Worm (Caenorhabditis elegans) whole organism, L2 larva: ENCODE measurements around the gene F55B11.5.

Experiments
- ZK546.5 ChIP-seq: sonication (generic microtip); optimal IDR thresholded peaks from 2 replicates; lab custom pipeline; 2017; ENCODE audit warnings: missing biosample characterization, missing genetic modification characterization
- aly-2 ChIP-seq: fragments of 150-350 bp; optimal IDR thresholded peaks from 2 replicates; lab custom pipeline; 2014; ENCODE audit warnings: missing biosample characterization, missing genetic modification characterization
- ceh-82 ChIP-seq: fragments of 150-350 bp; optimal IDR thresholded peaks from 2 replicates; lab custom pipeline; 2014; ENCODE audit warnings: missing biosample characterization, missing genetic modification characterization
- lin-39 ChIP-seq: fragments of 150-350 bp; optimal IDR thresholded peaks from 2 replicates; lab custom pipeline; 2014; ENCODE audit warnings: missing biosample characterization, missing genetic modification reagents, missing genetic modification characterization
- lsy-2 ChIP-seq, 2 experiments: fragments of 150-350 bp in 1 of 2; sonication (generic microtip) in 1 of 2; optimal IDR thresholded peaks; 2 replicates each; lab custom pipeline; 2014 to 2017; ENCODE audit warnings: missing biosample characterization in 2 of 2, missing genetic modification characterization in 2 of 2
- snpc-4 ChIP-seq: fragments of 150-350 bp; optimal IDR thresholded peaks from 2 replicates; lab custom pipeline; 2014; ENCODE audit warnings: missing biosample characterization, missing genetic modification characterization
- unc-39 ChIP-seq: fragments of 150-350 bp; optimal IDR thresholded peaks from 2 replicates; lab custom pipeline; 2014; ENCODE audit warnings: missing biosample characterization, missing genetic modification characterization
- ztf-11 ChIP-seq: sonication (generic microtip); optimal IDR thresholded peaks from 2 replicates; lab custom pipeline; 2017; ENCODE audit warnings: missing biosample characterization, missing genetic modification characterization

DNA sequence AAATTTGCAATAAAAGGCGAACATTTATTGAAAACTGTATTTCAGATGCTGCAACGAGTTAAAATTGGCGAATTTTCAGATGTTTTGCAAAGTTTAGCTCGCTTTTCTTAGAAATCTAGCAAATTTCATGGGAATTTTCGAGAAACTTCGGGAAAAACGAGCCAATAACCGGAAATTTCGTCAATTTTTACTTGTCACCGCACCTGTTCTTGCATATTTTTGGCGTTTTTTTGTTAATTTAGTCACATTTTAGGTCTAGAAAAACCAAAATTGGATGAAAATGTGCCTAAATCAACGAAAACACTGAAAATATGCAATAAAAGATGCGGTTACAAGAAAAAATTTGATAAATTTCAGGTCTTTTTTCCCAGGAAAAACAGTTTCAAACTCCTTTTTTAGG lies 39.3 kb downstream of the F55B11.5 start:
- no peak for TF ChIP-seq snpc-4 (tag; lab: Kevin White, UChicago)
- TF ChIP-seq aly-2 = no peak
- no peak for TF ChIP-seq ceh-82 (tag; lab: Kevin White, UChicago)
- no peak for TF ChIP-seq unc-39 (tag; lab: Kevin White, UChicago)
- TF ChIP-seq ztf-11 (tag; lab: Kevin White, UChicago) = no peak
- TF ChIP-seq lsy-2 (tag; optimal IDR thresholded peaks at IDR 0.05; lab: Kevin White, UChicago) = no peak
- no peak for TF ChIP-seq lin-39
- no peak for TF ChIP-seq ZK546.5 (tag; lab: Kevin White, UChicago)
